Fruit fly (Drosophila melanogaster) whole organism, embryonic: ENCODE measurements around the gene PIG-B.

Experiments used
- ATbp ChIP-seq: fragments of 200-800 bp; sonication (Bioruptor generic); optimal IDR thresholded peaks from 2 replicates; lab custom pipeline; 2017; ENCODE audit warnings: missing biosample characterization, mild to moderate bottlenecking, missing genetic modification characterization, missing genetic modification reagents
- CG10543 ChIP-seq: fragments of 200-800 bp; sonication (Bioruptor generic); optimal IDR thresholded peaks from 3 replicates; lab custom pipeline; 2017; ENCODE audit warnings: missing biosample characterization, mild to moderate bottlenecking, missing genetic modification characterization, moderate library complexity
- CG12391 ChIP-seq: fragments of 200-800 bp; sonication (Bioruptor generic); optimal IDR thresholded peaks from 3 replicates; lab custom pipeline; 2018; ENCODE audit warnings: missing biosample characterization, mild to moderate bottlenecking, missing genetic modification characterization, moderate library complexity
- CG12659 ChIP-seq: fragments of 200-800 bp; sonication (Bioruptor generic); optimal IDR thresholded peaks from 3 replicates; lab custom pipeline; 2017; ENCODE audit warnings: mild to moderate bottlenecking, missing biosample characterization, missing genetic modification reagents, missing genetic modification characterization
- CG14014 ChIP-seq: fragments of 200-800 bp; sonication (Bioruptor generic); IDR thresholded peaks from 2 replicates; pipeline ENCODE4 v1.3.6; 2022; ENCODE audit warnings: missing biosample characterization, missing genetic modification characterization
- CG14441 ChIP-seq: fragments of 200-800 bp; sonication (Bioruptor generic); IDR thresholded peaks from 2 replicates; pipeline ENCODE4 v1.3.6; 2022; ENCODE audit warnings: missing biosample characterization, missing genetic modification characterization
- CG17328 ChIP-seq: fragments of 200-800 bp; sonication (Bioruptor generic); IDR thresholded peaks from 2 replicates; pipeline ENCODE4 v1.3.6; 2022; ENCODE audit warnings: missing biosample characterization, missing genetic modification characterization
- CG18262 ChIP-seq: fragments of 200-800 bp; optimal IDR thresholded peaks from 3 replicates; lab custom pipeline; 2019; ENCODE audit warnings: missing biosample characterization, mild to moderate bottlenecking, missing genetic modification characterization, moderate library complexity
- CG2678 ChIP-seq: fragments of 200-800 bp; sonication (Bioruptor generic); optimal IDR thresholded peaks from 3 replicates; lab custom pipeline; 2019; ENCODE audit warnings: missing biosample characterization, mild to moderate bottlenecking, missing genetic modification characterization, moderate library complexity
- CG31365 ChIP-seq: fragments of 200-800 bp; sonication (Bioruptor generic); optimal IDR thresholded peaks from 2 replicates; lab custom pipeline; 2018; ENCODE audit warnings: missing biosample characterization, mild to moderate bottlenecking, missing genetic modification characterization
- CG33557 ChIP-seq: fragments of 200-800 bp; sonication (Bioruptor generic); optimal IDR thresholded peaks from 2 replicates; lab custom pipeline; 2019; ENCODE audit warnings: missing biosample characterization, mild to moderate bottlenecking, missing genetic modification characterization, moderate library complexity
- CG34224 ChIP-seq: fragments of 200-800 bp; sonication (Bioruptor generic); IDR thresholded peaks from 3 replicates; pipeline ENCODE4 v1.3.6; 2022; ENCODE audit warnings: missing biosample characterization, missing genetic modification characterization; ENCODE audit not compliant: partially characterized antibody
- CG34422 ChIP-seq: fragments of 200-800 bp; sonication (Bioruptor generic); IDR thresholded peaks from 3 replicates; pipeline ENCODE4 v1.3.6; 2022; ENCODE audit warnings: missing biosample characterization, missing genetic modification characterization
- CG7372 ChIP-seq: fragments of 200-800 bp; sonication (Bioruptor generic); IDR thresholded peaks from 2 replicates; pipeline ENCODE4 v1.3.6; 2022; ENCODE audit warnings: missing biosample characterization, missing genetic modification characterization
- CG7839 ChIP-seq: fragments of 200-800 bp; sonication (Bioruptor generic); optimal IDR thresholded peaks from 3 replicates; lab custom pipeline; 2018; ENCODE audit warnings: missing biosample characterization, mild to moderate bottlenecking, missing genetic modification characterization, moderate library complexity
- CG7928 ChIP-seq: fragments of 200-800 bp; sonication (Bioruptor generic); optimal IDR thresholded peaks from 2 replicates; lab custom pipeline; 2017; ENCODE audit warnings: missing biosample characterization, mild to moderate bottlenecking, missing genetic modification characterization
- CG9437 ChIP-seq: fragments of 200-800 bp; sonication (Bioruptor generic); optimal IDR thresholded peaks from 2 replicates; lab custom pipeline; 2018; ENCODE audit warnings: missing biosample characterization, mild to moderate bottlenecking, missing genetic modification characterization
- CG9727 ChIP-seq: fragments of 200-800 bp; sonication (Bioruptor generic); optimal IDR thresholded peaks from 3 replicates; lab custom pipeline; 2017; ENCODE audit warnings: missing biosample characterization, mild to moderate bottlenecking, missing genetic modification characterization
- CG9932 ChIP-seq: fragments of 200-800 bp; sonication (Bioruptor generic); IDR thresholded peaks from 2 replicates; pipeline ENCODE4 v1.3.6; 2022; ENCODE audit warnings: missing biosample characterization, missing genetic modification characterization
- CkIIα-i1 ChIP-seq: fragments of 200-800 bp; sonication (Bioruptor generic); IDR thresholded peaks from 2 replicates; pipeline ENCODE4 v1.3.6; 2022; ENCODE audit warnings: missing biosample characterization, missing genetic modification characterization
- Dbx ChIP-seq: fragments of 200-800 bp; sonication (Bioruptor generic); IDR thresholded peaks from 3 replicates; pipeline ENCODE4 v1.3.6; 2022; ENCODE audit warnings: missing biosample characterization, missing genetic modification characterization
- ERR ChIP-seq: fragments of 200-800 bp; sonication (Bioruptor generic); optimal IDR thresholded peaks from 2 replicates; lab custom pipeline; 2016; ENCODE audit warnings: missing biosample characterization, missing genetic modification characterization
- HLH4C ChIP-seq: fragments of 200-800 bp; sonication (Bioruptor generic); IDR thresholded peaks from 3 replicates; pipeline ENCODE4 v1.3.6; 2022; ENCODE audit warnings: missing biosample characterization, missing genetic modification characterization; ENCODE audit not compliant: partially characterized antibody
- HmgD ChIP-seq: fragments of 200-800 bp; sonication (Bioruptor generic); optimal IDR thresholded peaks from 3 replicates; lab custom pipeline; 2016; ENCODE audit warnings: missing biosample characterization, missing genetic modification characterization
- Hmr ChIP-seq: fragments of 200-800 bp; sonication (Bioruptor generic); optimal IDR thresholded peaks from 3 replicates; lab custom pipeline; 2017; ENCODE audit warnings: mild to moderate bottlenecking, missing biosample characterization, missing genetic modification reagents, missing genetic modification characterization
- Nf-YA ChIP-seq: fragments of 200-800 bp; sonication (Bioruptor generic); IDR thresholded peaks from 2 replicates; pipeline ENCODE4 v1.3.6; 2022; ENCODE audit warnings: missing biosample characterization, missing genetic modification characterization
- PHDP ChIP-seq: fragments of 200-800 bp; sonication (Bioruptor generic); optimal IDR thresholded peaks from 3 replicates; lab custom pipeline; 2018; ENCODE audit warnings: missing biosample characterization, mild to moderate bottlenecking, missing genetic modification characterization, moderate library complexity
- Pdp1 ChIP-seq, 2 experiments: fragments of 200-800 bp; sonication (Bioruptor generic); optimal IDR thresholded peaks; 3 replicates each; lab custom pipeline; 2016; ENCODE audit warnings: missing biosample characterization in 2 of 2, missing genetic modification characterization in 2 of 2, mild to moderate bottlenecking in 1 of 2, moderate library complexity in 1 of 2
- Sox102F ChIP-seq: fragments of 200-800 bp; sonication (Bioruptor generic); optimal IDR thresholded peaks from 2 replicates; lab custom pipeline; 2018; ENCODE audit warnings: missing biosample characterization, mild to moderate bottlenecking, missing genetic modification characterization, moderate library complexity
- al ChIP-seq: fragments of 200-800 bp; sonication (Bioruptor generic); IDR thresholded peaks from 2 replicates; pipeline ENCODE4 v1.3.6; 2022; ENCODE audit warnings: missing biosample characterization, missing genetic modification characterization
- bsh ChIP-seq, 2 experiments: fragments of 200-800 bp; sonication (Bioruptor generic); optimal IDR thresholded peaks; 2 replicates each; lab custom pipeline; 2017 to 2018; ENCODE audit warnings: mild to moderate bottlenecking in 2 of 2, missing biosample characterization in 2 of 2, missing genetic modification characterization in 2 of 2, moderate library complexity in 1 of 2
- btn ChIP-seq: fragments of 200-800 bp; sonication (Bioruptor generic); optimal IDR thresholded peaks from 2 replicates; lab custom pipeline; 2016; ENCODE audit warnings: missing biosample characterization, missing genetic modification characterization
- cg ChIP-seq: fragments of 200-800 bp; sonication (Bioruptor generic); optimal IDR thresholded peaks from 3 replicates; lab custom pipeline; 2019; ENCODE audit warnings: missing biosample characterization, mild to moderate bottlenecking, missing genetic modification characterization, moderate library complexity
- ci ChIP-seq: fragments of 200-800 bp; sonication (Bioruptor generic); IDR thresholded peaks from 3 replicates; pipeline ENCODE4 v1.3.6; 2022; ENCODE audit warnings: missing biosample characterization, missing genetic modification characterization
- crol ChIP-seq: fragments of 200-800 bp; sonication (Bioruptor generic); IDR thresholded peaks from 2 replicates; pipeline ENCODE4 v1.3.6; 2022; ENCODE audit warnings: missing biosample characterization, missing genetic modification characterization
- gce ChIP-seq: fragments of 200-800 bp; sonication (Bioruptor generic); IDR thresholded peaks from 3 replicates; pipeline ENCODE4 v1.3.6; 2022; ENCODE audit warnings: missing biosample characterization, missing genetic modification characterization
- gcm ChIP-seq: fragments of 200-800 bp; sonication (Bioruptor generic); optimal IDR thresholded peaks from 2 replicates; lab custom pipeline; 2019; ENCODE audit warnings: missing biosample characterization, mild to moderate bottlenecking, missing genetic modification characterization, moderate library complexity
- ken ChIP-seq: fragments of 200-800 bp; sonication (Bioruptor generic); IDR thresholded peaks from 3 replicates; pipeline ENCODE4 v1.3.6; 2022; ENCODE audit warnings: missing biosample characterization, missing genetic modification characterization
- nau ChIP-seq: fragments of 200-800 bp; sonication (Bioruptor generic); optimal IDR thresholded peaks from 3 replicates; lab custom pipeline; 2017; ENCODE audit warnings: missing biosample characterization, mild to moderate bottlenecking, missing genetic modification characterization, missing genetic modification reagents
- oc ChIP-seq: fragments of 200-800 bp; sonication (Bioruptor generic); optimal IDR thresholded peaks from 2 replicates; lab custom pipeline; 2018; ENCODE audit warnings: missing biosample characterization, mild to moderate bottlenecking, missing genetic modification characterization, moderate library complexity
- pho ChIP-seq: fragments of 200-800 bp; sonication (Bioruptor generic); optimal IDR thresholded peaks from 2 replicates; lab custom pipeline; 2016; ENCODE audit warnings: missing biosample characterization, missing genetic modification characterization
- sens ChIP-seq: fragments of 200-800 bp; sonication (Bioruptor generic); peaks from one replicate; lab custom pipeline; 2016; ENCODE audit warnings: missing biosample characterization, missing genetic modification characterization
- so ChIP-seq: fragments of 200-800 bp; sonication (Bioruptor generic); IDR thresholded peaks from 3 replicates; pipeline ENCODE4 v1.3.6; 2022; ENCODE audit warnings: missing biosample characterization, missing genetic modification characterization
- sug ChIP-seq: fragments of 200-800 bp; optimal IDR thresholded peaks from 2 replicates; lab custom pipeline; 2019; ENCODE audit warnings: missing biosample characterization, mild to moderate bottlenecking, missing genetic modification characterization, moderate library complexity
- tap ChIP-seq: fragments of 200-800 bp; optimal IDR thresholded peaks from 3 replicates; lab custom pipeline; 2019; ENCODE audit warnings: missing biosample characterization, mild to moderate bottlenecking, missing genetic modification characterization, moderate library complexity
- unc-4 ChIP-seq: fragments of 200-800 bp; sonication (Bioruptor generic); IDR thresholded peaks from 2 replicates; pipeline ENCODE4 v1.3.6; 2022; ENCODE audit warnings: missing biosample characterization, missing genetic modification characterization; ENCODE audit not compliant: partially characterized antibody
- wek ChIP-seq: fragments of 200-800 bp; sonication (Bioruptor generic); optimal IDR thresholded peaks from 3 replicates; lab custom pipeline; 2018; ENCODE audit warnings: missing biosample characterization, mild to moderate bottlenecking, missing genetic modification characterization, moderate library complexity
- wor ChIP-seq: fragments of 200-800 bp; sonication (Bioruptor generic); IDR thresholded peaks from 2 replicates; pipeline ENCODE4 v1.3.6; 2022; ENCODE audit warnings: missing biosample characterization, missing genetic modification characterization

PIG-B gene

DNA sequence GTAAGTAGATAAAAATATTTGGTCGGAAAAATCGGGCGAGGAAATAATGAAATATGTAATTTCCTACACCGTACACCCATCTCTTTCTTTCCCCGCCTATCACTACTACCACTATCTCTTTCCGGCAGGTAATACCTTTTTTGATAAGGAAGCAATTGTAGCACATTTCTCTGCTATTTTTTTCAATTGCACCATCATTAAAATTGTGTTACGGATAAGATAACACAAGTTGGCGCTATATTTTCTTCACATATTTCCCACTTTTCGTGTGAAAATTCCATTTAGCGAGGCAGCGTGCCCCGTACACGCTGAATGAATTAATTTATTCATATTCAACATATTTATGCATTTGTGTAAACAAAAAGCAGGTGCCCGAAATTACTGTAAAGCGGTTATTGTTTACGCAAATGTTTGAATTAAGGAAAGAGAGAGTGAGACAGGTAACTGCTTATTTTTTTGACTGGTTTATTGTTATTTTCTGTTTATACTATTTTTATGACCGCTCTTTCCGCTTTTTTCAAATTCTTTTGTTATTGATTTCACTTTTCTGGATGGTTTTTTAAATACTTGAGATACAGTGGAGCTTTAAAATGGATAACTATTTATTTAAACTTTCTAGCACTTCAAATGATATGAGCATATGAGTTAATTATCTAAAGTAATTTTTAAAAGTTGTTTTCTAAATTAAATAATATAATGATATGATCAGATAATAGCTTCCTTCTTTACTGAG lies 24.6 kb upstream of the PIG-B start (continued):
- TF ChIP-seq ken (GFP tag; lab: Robert Waterston, UW) (no peak; the same call in 2 of the 3 replicates), CG14441 (peak; percentile 48; the same call in 1 of the 2 replicates), CG12659 (GFP tag; lab: Kevin White, UChicago) (peak; percentile 43), bsh (GFP tag; optimal IDR thresholded peaks at IDR 0.05; lab: Kevin White, UChicago) (peak in 1 of 2 experiments; percentile 76), sens (peak; percentile 74), wek (GFP tag; lab: Kevin White, UChicago) (no peak), nau (GFP tag; lab: Kevin White, UChicago) (no peak), CG7372 (GFP tag; lab: Robert Waterston, UW) (0 out of 2 replicates have a peak, but pooled peaks have one; percentile 37), CG9437 (peak; percentile 48), sug (tag; lab: Kevin White, UChicago) (peak; percentile 13), Pdp1 (GFP tag; optimal IDR thresholded peaks at IDR 0.05; lab: Kevin White, UChicago) (peak in 1 of 2 experiments; percentile 8), Nf-YA (GFP tag; lab: Robert Waterston, UW) (peak; percentile 50; the same call in 1 of the 2 replicates), tap (tag; lab: Kevin White, UChicago) (peak; percentile 59), CG9932 (GFP tag; lab: Robert Waterston, UW) (peak; percentile 60), CG17328 (peak; percentile 48), HmgD (no peak), CG2678 (tag; lab: Kevin White, UChicago) (peak; percentile 71), al (GFP tag; lab: Robert Waterston, UW) (peak; percentile 49; the same call in 1 of the 2 replicates), gcm (GFP tag; lab: Kevin White, UChicago) (peak; percentile 35), CG34224 (GFP tag; lab: Robert Waterston, UW) (no peak), HLH4C (no peak), CkIIα-i1 (no peak), CG9727 (peak; percentile 24), gce (GFP tag; lab: Robert Waterston, UW) (no peak), CG31365 (tag; lab: Kevin White, UChicago) (no peak), btn (GFP tag; lab: Kevin White, UChicago) (no peak), ci (GFP tag; lab: Robert Waterston, UW) (peak; percentile 65; the same call in 1 of the 3 replicates), ERR (no peak), cg (GFP tag; lab: Kevin White, UChicago) (no peak), crol (no peak), Dbx (peak; percentile 42; the same call in 1 of the 3 replicates), CG7839 (tag; lab: Kevin White, UChicago) (peak; percentile 78), Sox102F (GFP tag; lab: Kevin White, UChicago) (peak; percentile 84), unc-4 (GFP tag; lab: Robert Waterston, UW) (no peak), CG34422 (0 out of 3 replicates have a peak, but pooled peaks have one; percentile 45), CG33557 (GFP tag; lab: Kevin White, UChicago) (no peak), CG10543 (GFP tag; lab: Kevin White, UChicago) (no peak), pho (GFP tag; lab: Kevin White, UChicago) (no peak), CG14014 (peak; percentile 53; the same call in 1 of the 2 replicates), PHDP (peak; percentile 56), so (0 out of 3 replicates have a peak, but pooled peaks have one; percentile 36), CG7928 (GFP tag; lab: Kevin White, UChicago) (no peak), ATbp (GFP tag; lab: Kevin White, UChicago) (peak; percentile 43), oc (tag; lab: Kevin White, UChicago) (peak; percentile 57), CG12391 (tag; lab: Kevin White, UChicago) (peak; percentile 75), wor (GFP tag; lab: Robert Waterston, UW) (peak; percentile 34; the same call in 1 of the 2 replicates), Hmr (peak; percentile 16), CG18262 (tag; lab: Kevin White, UChicago) (peak; percentile 48)
